Fruit fly (Drosophila melanogaster) whole organism, embryonic: ENCODE results near the gene phol.

ENCODE experiments used
- CG10431 ChIP-seq: fragments of 200-800 bp; sonication (Bioruptor generic); optimal IDR thresholded peaks from 3 replicates; lab custom pipeline; 2018; ENCODE audit warnings: missing biosample characterization, mild to moderate bottlenecking, missing genetic modification characterization
- CG10462 ChIP-seq: fragments of 200-800 bp; sonication (Bioruptor generic); optimal IDR thresholded peaks from 2 replicates; lab custom pipeline; 2016; ENCODE audit warnings: missing biosample characterization, missing genetic modification characterization
- CG13296 ChIP-seq: fragments of 200-800 bp; sonication (Bioruptor generic); optimal IDR thresholded peaks from 3 replicates; lab custom pipeline; 2018; ENCODE audit warnings: missing biosample characterization, mild to moderate bottlenecking, missing genetic modification characterization
- CG16863 ChIP-seq: fragments of 200-800 bp; sonication (Bioruptor generic); optimal IDR thresholded peaks from 3 replicates; lab custom pipeline; 2016; ENCODE audit warnings: missing biosample characterization, missing genetic modification characterization
- CG17912 ChIP-seq: fragments of 200-800 bp; sonication (Bioruptor generic); optimal IDR thresholded peaks from 2 replicates; lab custom pipeline; 2018; ENCODE audit warnings: missing biosample characterization, mild to moderate bottlenecking, missing genetic modification characterization
- CG1792 ChIP-seq: fragments of 200-800 bp; sonication (Bioruptor generic); optimal IDR thresholded peaks from 2 replicates; lab custom pipeline; 2016; ENCODE audit warnings: missing biosample characterization, missing genetic modification characterization
- CG2199 ChIP-seq: fragments of 200-800 bp; sonication (Bioruptor generic); IDR thresholded peaks from 3 replicates; pipeline ENCODE4 v1.3.6; 2022; ENCODE audit warnings: missing biosample characterization, missing genetic modification characterization
- CG32767 ChIP-seq: fragments of 200-800 bp; sonication (Bioruptor generic); IDR thresholded peaks from 2 replicates; pipeline ENCODE4 v1.3.6; 2022; ENCODE audit warnings: missing biosample characterization, missing genetic modification characterization
- CG42726 ChIP-seq: fragments of 200-800 bp; sonication (Bioruptor generic); IDR thresholded peaks from 2 replicates; pipeline ENCODE4 v1.3.6; 2022; ENCODE audit warnings: missing biosample characterization, missing genetic modification characterization; ENCODE audit not compliant: partially characterized antibody
- CG6689 ChIP-seq: fragments of 200-800 bp; sonication (Bioruptor generic); IDR thresholded peaks from 2 replicates; pipeline ENCODE4 v1.3.6; 2022; ENCODE audit warnings: missing biosample characterization, missing genetic modification characterization
- CG7556 ChIP-seq: fragments of 200-800 bp; sonication (Bioruptor generic); optimal IDR thresholded peaks from 2 replicates; lab custom pipeline; 2017; ENCODE audit warnings: missing biosample characterization, mild to moderate bottlenecking, missing genetic modification characterization
- CG9797 ChIP-seq: fragments of 200-800 bp; sonication (Bioruptor generic); optimal IDR thresholded peaks from 3 replicates; lab custom pipeline; 2018; ENCODE audit warnings: missing biosample characterization, mild to moderate bottlenecking, missing genetic modification characterization
- D19A ChIP-seq: fragments of 200-800 bp; optimal IDR thresholded peaks from 3 replicates; lab custom pipeline; 2019; ENCODE audit warnings: missing biosample characterization, mild to moderate bottlenecking, missing genetic modification characterization, moderate library complexity
- D19B ChIP-seq: fragments of 200-800 bp; sonication (Bioruptor generic); optimal IDR thresholded peaks from 2 replicates; lab custom pipeline; 2017; ENCODE audit warnings: missing biosample characterization, mild to moderate bottlenecking, missing genetic modification characterization
- Hr3 ChIP-seq: fragments of 200-800 bp; sonication (Bioruptor generic); optimal IDR thresholded peaks from 3 replicates; lab custom pipeline; 2016; ENCODE audit warnings: missing biosample characterization, missing genetic modification characterization
- Lhr ChIP-seq: fragments of 200-800 bp; sonication (Bioruptor generic); optimal IDR thresholded peaks from 3 replicates; lab custom pipeline; 2017; ENCODE audit warnings: mild to moderate bottlenecking, missing biosample characterization, missing genetic modification reagents, missing genetic modification characterization
- Med ChIP-seq: fragments of 200-800 bp; sonication (Bioruptor generic); peaks from one replicate; lab custom pipeline; 2016; ENCODE audit warnings: missing biosample characterization, missing genetic modification characterization, mild to moderate bottlenecking, inconsistent platforms, moderate library complexity
- NFAT ChIP-seq: fragments of 200-800 bp; sonication (Bioruptor generic); IDR thresholded peaks from 2 replicates; pipeline ENCODE4 v1.3.6; 2022; ENCODE audit warnings: missing biosample characterization, missing genetic modification characterization
- Trl ChIP-seq, 3 experiments: fragments of >200 bp in 2 of 3; fragments of 200-800 bp in 1 of 3; sonication (Bioruptor generic) in 1 of 3; optimal IDR thresholded peaks; 2 replicates in 1 of 3; 3 replicates in 2 of 3; lab custom pipeline; 2016 to 2017; ENCODE audit warnings: missing biosample characterization in 1 of 3, missing genetic modification characterization in 1 of 3
- Vsx1 ChIP-seq: fragments of 200-800 bp; sonication (Bioruptor generic); optimal IDR thresholded peaks from 2 replicates; lab custom pipeline; 2017; ENCODE audit warnings: missing biosample characterization, mild to moderate bottlenecking, missing genetic modification characterization, missing genetic modification reagents
- ara ChIP-seq: fragments of 200-800 bp; sonication (Bioruptor generic); IDR thresholded peaks from 2 replicates; pipeline ENCODE4 v1.3.6; 2022; ENCODE audit warnings: missing biosample characterization, missing genetic modification characterization
- ato ChIP-seq: fragments of 200-800 bp; sonication (Bioruptor generic); IDR thresholded peaks from 2 replicates; pipeline ENCODE4 v1.3.6; 2022; ENCODE audit warnings: missing biosample characterization, missing genetic modification characterization; ENCODE audit not compliant: partially characterized antibody
- cg ChIP-seq: fragments of 200-800 bp; sonication (Bioruptor generic); optimal IDR thresholded peaks from 3 replicates; lab custom pipeline; 2019; ENCODE audit warnings: missing biosample characterization, mild to moderate bottlenecking, missing genetic modification characterization, moderate library complexity
- crol ChIP-seq: fragments of 200-800 bp; sonication (Bioruptor generic); IDR thresholded peaks from 2 replicates; pipeline ENCODE4 v1.3.6; 2022; ENCODE audit warnings: missing biosample characterization, missing genetic modification characterization
- ftz-f1 ChIP-seq: fragments of 200-800 bp; sonication (Bioruptor generic); optimal IDR thresholded peaks from 2 replicates; lab custom pipeline; 2016; ENCODE audit warnings: missing biosample characterization, missing genetic modification characterization
- grn ChIP-seq: fragments of 200-800 bp; sonication (Bioruptor generic); optimal IDR thresholded peaks from 3 replicates; lab custom pipeline; 2017; ENCODE audit warnings: missing biosample characterization, missing genetic modification characterization
- mld ChIP-seq: fragments of 200-800 bp; sonication (Bioruptor generic); IDR thresholded peaks from 3 replicates; pipeline ENCODE4 v1.3.6; 2022; ENCODE audit warnings: missing biosample characterization, missing genetic modification characterization; ENCODE audit not compliant: partially characterized antibody
- rib ChIP-seq: fragments of 200-800 bp; sonication (Bioruptor generic); IDR thresholded peaks from 2 replicates; pipeline ENCODE4 v1.3.6; 2022; ENCODE audit warnings: missing biosample characterization, missing genetic modification characterization
- row ChIP-seq: fragments of 200-800 bp; sonication (Bioruptor generic); IDR thresholded peaks from 3 replicates; pipeline ENCODE4 v1.3.6; 2022; ENCODE audit warnings: missing biosample characterization, missing genetic modification characterization
- sd ChIP-seq: fragments of 200-800 bp; sonication (Bioruptor generic); optimal IDR thresholded peaks from 3 replicates; lab custom pipeline; 2018; ENCODE audit warnings: missing biosample characterization, mild to moderate bottlenecking, missing genetic modification characterization, moderate library complexity
- sens-2 ChIP-seq: fragments of 200-800 bp; sonication (Bioruptor generic); IDR thresholded peaks from 2 replicates; pipeline ENCODE4 v1.3.6; 2022; ENCODE audit warnings: missing biosample characterization, missing genetic modification characterization
- sob ChIP-seq: fragments of 200-800 bp; sonication (Bioruptor generic); IDR thresholded peaks from 2 replicates; pipeline ENCODE4 v1.3.6; 2022; ENCODE audit warnings: missing biosample characterization, missing genetic modification characterization
- sr ChIP-seq: fragments of 200-800 bp; sonication (Bioruptor generic); IDR thresholded peaks from 3 replicates; pipeline ENCODE4 v1.3.6; 2022; ENCODE audit warnings: missing biosample characterization, missing genetic modification characterization
- wor ChIP-seq: fragments of 200-800 bp; sonication (Bioruptor generic); IDR thresholded peaks from 2 replicates; pipeline ENCODE4 v1.3.6; 2022; ENCODE audit warnings: missing biosample characterization, missing genetic modification characterization
- zfh1 ChIP-seq: fragments of 200-800 bp; sonication (Bioruptor generic); IDR thresholded peaks from 3 replicates; pipeline ENCODE4 v1.3.6; 2022; ENCODE audit warnings: missing biosample characterization, missing genetic modification characterization

The phol gene

DNA sequence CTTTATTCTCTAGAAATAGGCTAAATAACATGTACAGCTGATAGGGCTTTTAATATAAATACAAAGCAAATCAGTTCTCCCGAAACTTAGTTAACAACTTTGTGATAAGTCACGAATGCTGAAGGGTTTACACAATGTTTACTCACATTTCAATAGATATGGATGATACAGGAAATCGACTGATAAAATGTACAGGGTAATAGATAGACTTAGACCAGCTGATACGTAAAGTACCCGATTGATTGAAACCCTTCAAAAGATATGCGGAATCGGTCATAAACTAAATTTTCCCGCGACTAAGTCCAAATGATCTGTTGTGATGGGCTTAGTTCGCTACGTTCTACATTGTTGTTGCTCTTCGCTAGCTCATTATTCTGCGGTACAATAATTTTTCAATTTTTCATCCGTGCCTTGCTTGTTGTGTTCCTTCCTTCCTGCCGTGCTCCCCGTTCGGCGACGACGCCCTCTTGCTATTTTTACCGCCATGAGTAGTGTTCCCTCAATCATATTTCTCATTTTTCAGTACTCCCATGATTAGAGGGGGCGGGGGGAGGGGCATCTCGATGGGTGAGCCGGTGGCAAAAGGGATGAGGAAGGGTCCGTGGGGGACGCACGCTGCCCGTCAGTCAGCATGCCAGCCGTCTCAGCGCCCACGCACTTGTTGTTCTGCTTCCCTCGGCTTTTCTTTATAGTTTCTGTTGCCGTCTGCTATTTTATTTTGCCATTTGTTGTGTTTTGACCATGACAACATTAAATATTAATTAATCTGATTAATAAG, 23.1 kb downstream of the phol start (continued):
- no peak for TF ChIP-seq CG7556 (GFP tag; lab: Kevin White, UChicago)
- TF ChIP-seq Med (GFP tag; lab: Kevin White, UChicago): peak; percentile 71
- TF ChIP-seq sens-2: no peak
- TF ChIP-seq grn (GFP tag; lab: Kevin White, UChicago): peak; percentile 72
- TF ChIP-seq rib: peak; percentile 48; the same call in 1 of the 2 replicates
- TF ChIP-seq CG1792: no peak
- peak; percentile 98 for TF ChIP-seq sr (GFP tag; lab: Robert Waterston, UW)
- TF ChIP-seq CG17912: no peak
- no peak for TF ChIP-seq zfh1 (GFP tag; lab: Robert Waterston, UW)
- no peak for TF ChIP-seq CG10462
- no peak for TF ChIP-seq Lhr (GFP tag; lab: Kevin White, UChicago)
- no peak for TF ChIP-seq Vsx1 (GFP tag; lab: Kevin White, UChicago)
- no peak for TF ChIP-seq CG13296 (GFP tag; lab: Kevin White, UChicago)

DNA sequence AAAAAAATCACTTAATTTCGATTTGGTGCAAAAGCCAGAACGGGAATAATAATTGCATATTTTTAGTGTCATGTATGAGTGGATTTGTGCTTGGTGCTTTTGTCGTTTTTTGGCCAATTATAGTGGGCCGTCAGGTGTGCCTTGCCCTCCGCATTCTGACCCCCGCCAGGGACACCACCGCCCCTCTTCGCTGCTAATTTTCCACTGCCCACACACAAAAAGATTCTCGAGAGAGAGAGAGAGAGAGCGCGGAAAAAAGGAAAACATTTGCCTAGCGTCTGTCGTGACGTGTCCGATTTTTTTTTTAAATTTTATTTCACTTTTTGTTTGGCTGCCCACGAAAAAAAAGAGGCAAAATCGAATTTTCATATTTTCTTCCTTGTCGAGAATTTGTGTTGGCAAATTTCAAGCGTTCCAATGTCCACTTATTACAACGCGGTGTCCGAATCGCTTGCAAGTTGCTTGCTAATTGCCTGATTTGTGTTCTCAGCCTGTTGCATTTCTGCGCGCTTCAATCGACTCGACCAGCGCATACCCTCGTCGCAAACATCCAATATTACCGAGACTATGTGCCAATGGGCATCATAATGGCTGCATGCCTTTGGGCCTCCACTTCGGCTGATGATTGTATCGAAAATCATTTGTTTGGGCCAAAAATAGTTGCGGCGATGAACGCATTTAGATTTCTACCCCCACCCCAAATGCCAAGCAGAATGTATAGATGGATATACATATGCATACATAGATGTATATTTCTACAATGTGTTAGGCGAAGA, 24.0 kb downstream of the phol start:
- TF ChIP-seq Med (GFP tag; lab: Kevin White, UChicago): peak; percentile 59
- peak; percentile 22; the same call in 1 of the 2 replicates for TF ChIP-seq sob (GFP tag; lab: Robert Waterston, UW)
- TF ChIP-seq CG16863 (GFP tag; lab: Kevin White, UChicago): no peak
- no peak for TF ChIP-seq CG6689 (GFP tag; lab: Robert Waterston, UW)
- peak; percentile 51 for TF ChIP-seq ftz-f1 (GFP tag; lab: Kevin White, UChicago)
- peak; percentile 26; the same call in 1 of the 2 replicates for TF ChIP-seq ato (GFP tag; lab: Robert Waterston, UW)
- TF ChIP-seq CG2199 (GFP tag; lab: Robert Waterston, UW): peak; percentile 64; the same call in 2 of the 3 replicates
- no peak for TF ChIP-seq mld (GFP tag; lab: Robert Waterston, UW)
- no peak for TF ChIP-seq CG10431 (GFP tag; lab: Kevin White, UChicago)
- no peak for TF ChIP-seq wor (GFP tag; lab: Robert Waterston, UW)
- no peak for TF ChIP-seq CG9797
- peak; percentile 75 for TF ChIP-seq sd (tag; lab: Kevin White, UChicago)
- peak; percentile 55 for TF ChIP-seq D19B (GFP tag; lab: Kevin White, UChicago)
- TF ChIP-seq cg: peak; percentile 8
- TF ChIP-seq Hr3 (GFP tag; lab: Kevin White, UChicago): no peak
- peak; percentile 9 for TF ChIP-seq D19A (tag; lab: Kevin White, UChicago)
- TF ChIP-seq sr (GFP tag; lab: Robert Waterston, UW): peak; percentile 91
- TF ChIP-seq row (GFP tag; lab: Robert Waterston, UW): 0 out of 3 replicates have a peak, but pooled peaks have one; percentile 37
- TF ChIP-seq crol: peak; percentile 24; the same call in 1 of the 2 replicates
- TF ChIP-seq ara (GFP tag; lab: Robert Waterston, UW): 0 out of 2 replicates have a peak, but pooled peaks have one; percentile 23
- TF ChIP-seq NFAT: peak; percentile 35; the same call in 1 of the 2 replicates
- peak in 1 of 2 experiments; percentile 44 for TF ChIP-seq Trl (optimal IDR thresholded peaks at IDR 0.05; lab: Kevin White, UChicago)
- no peak for TF ChIP-seq Trl (GFP tag; optimal IDR thresholded peaks at IDR 0.05; lab: Kevin White, UChicago)
- 0 out of 2 replicates have a peak, but pooled peaks have one; percentile 21 for TF ChIP-seq CG42726 (GFP tag; lab: Robert Waterston, UW)
- TF ChIP-seq CG32767 (GFP tag; lab: Robert Waterston, UW): 0 out of 2 replicates have a peak, but pooled peaks have one; percentile 13
